Fruit fly (Drosophila melanogaster) whole organism, prepupa: ENCODE measurements around the gene SLIRP2.
A peak's percentile ranks its signal among the peaks of the same experiment; 100 is the strongest.

Source experiments
- CG11294 ChIP-seq: fragments of 200-800 bp; sonication (Bioruptor generic); IDR thresholded peaks from 2 replicates; pipeline ENCODE4 v1.3.6; 2022; ENCODE audit warnings: missing biosample characterization, missing genetic modification characterization
- CG11762 ChIP-seq: fragments of 200-800 bp; sonication (Bioruptor generic); optimal IDR thresholded peaks from 3 replicates; lab custom pipeline; 2016; ENCODE audit warnings: missing biosample characterization, missing genetic modification characterization; ENCODE audit not compliant: insufficient read depth
- CG11902 ChIP-seq: fragments of 200-800 bp; sonication (Bioruptor generic); optimal IDR thresholded peaks from 3 replicates; lab custom pipeline; 2016; ENCODE audit warnings: missing biosample characterization, missing genetic modification characterization
- CG15336 ChIP-seq: fragments of 200-800 bp; sonication (Bioruptor generic); IDR thresholded peaks from 2 replicates; pipeline ENCODE4 v1.3.6; 2022; ENCODE audit warnings: missing biosample characterization, missing genetic modification characterization
- CG1621 ChIP-seq: fragments of 200-800 bp; sonication (Bioruptor generic); optimal IDR thresholded peaks from 3 replicates; lab custom pipeline; 2018; ENCODE audit warnings: missing biosample characterization, mild to moderate bottlenecking, missing genetic modification characterization
- CG16779 ChIP-seq: fragments of 200-800 bp; sonication (Bioruptor generic); optimal IDR thresholded peaks from 3 replicates; lab custom pipeline; 2017; ENCODE audit warnings: missing biosample characterization, mild to moderate bottlenecking, missing genetic modification characterization
- CG32006 ChIP-seq: fragments of 200-800 bp; sonication (Bioruptor generic); optimal IDR thresholded peaks from 3 replicates; lab custom pipeline; 2017; ENCODE audit warnings: missing biosample characterization, mild to moderate bottlenecking, missing genetic modification characterization
- CG34406 ChIP-seq: fragments of 200-800 bp; sonication (Bioruptor generic); optimal IDR thresholded peaks from 3 replicates; lab custom pipeline; 2016; ENCODE audit warnings: missing biosample characterization, missing genetic modification characterization
- CG3919 ChIP-seq: fragments of 200-800 bp; sonication (Bioruptor generic); optimal IDR thresholded peaks from 3 replicates; lab custom pipeline; 2016; ENCODE audit warnings: missing biosample characterization, missing genetic modification characterization
- CG4318 ChIP-seq: fragments of 200-800 bp; sonication (Bioruptor generic); optimal IDR thresholded peaks from 3 replicates; lab custom pipeline; 2017; ENCODE audit warnings: missing biosample characterization, mild to moderate bottlenecking, missing genetic modification characterization
- CG6163 ChIP-seq: fragments of 200-800 bp; sonication (Bioruptor generic); IDR thresholded peaks from 3 replicates; pipeline ENCODE4 v1.3.6; 2022; ENCODE audit warnings: missing biosample characterization, missing genetic modification characterization
- CG6276 ChIP-seq: fragments of 200-800 bp; sonication (Bioruptor generic); optimal IDR thresholded peaks from 2 replicates; lab custom pipeline; 2017; ENCODE audit warnings: missing biosample characterization, mild to moderate bottlenecking, missing genetic modification characterization
- CG6808 ChIP-seq: fragments of 200-800 bp; sonication (Bioruptor generic); optimal IDR thresholded peaks from 3 replicates; lab custom pipeline; 2017; ENCODE audit warnings: missing biosample characterization, missing genetic modification characterization, mild to moderate bottlenecking, moderate library complexity, missing genetic modification reagents
- CG6854 ChIP-seq: fragments of 200-800 bp; sonication (Bioruptor generic); optimal IDR thresholded peaks from 2 replicates; lab custom pipeline; 2017; ENCODE audit warnings: missing biosample characterization, mild to moderate bottlenecking, missing genetic modification characterization
- CG7368 ChIP-seq: fragments of 200-800 bp; sonication (Bioruptor generic); optimal IDR thresholded peaks from 3 replicates; lab custom pipeline; 2016; ENCODE audit warnings: missing biosample characterization, missing genetic modification characterization
- CG8119 ChIP-seq: fragments of 200-800 bp; sonication (Bioruptor generic); IDR thresholded peaks from 3 replicates; pipeline ENCODE4 v1.3.6; 2022; ENCODE audit warnings: missing biosample characterization, missing genetic modification characterization
- CG8319 ChIP-seq: fragments of 200-800 bp; sonication (Bioruptor generic); optimal IDR thresholded peaks from 3 replicates; lab custom pipeline; 2016; ENCODE audit warnings: missing biosample characterization, missing genetic modification characterization
- CG8632 ChIP-seq: fragments of 200-800 bp; sonication (Bioruptor generic); optimal IDR thresholded peaks from 3 replicates; lab custom pipeline; 2016; ENCODE audit warnings: missing biosample characterization, missing genetic modification characterization
- Eip78C ChIP-seq: fragments of 200-800 bp; sonication (Bioruptor generic); peaks from one replicate; lab custom pipeline; 2016; ENCODE audit warnings: missing biosample characterization, missing genetic modification characterization
- Ets96B ChIP-seq: fragments of 200-800 bp; optimal IDR thresholded peaks from 2 replicates; lab custom pipeline; 2019; ENCODE audit warnings: missing biosample characterization, mild to moderate bottlenecking, missing genetic modification characterization, moderate library complexity
- Gug ChIP-seq: fragments of 200-800 bp; sonication (Bioruptor generic); IDR thresholded peaks from 2 replicates; pipeline ENCODE4 v1.3.6; 2022; ENCODE audit warnings: missing biosample characterization, missing genetic modification characterization
- Hr38 ChIP-seq: sonication (Bioruptor generic); optimal IDR thresholded peaks from 2 replicates; lab custom pipeline; 2016; ENCODE audit warnings: missing biosample characterization, missing genetic modification characterization
- Hr39 ChIP-seq: fragments of 200-800 bp; sonication (Bioruptor generic); optimal IDR thresholded peaks from 2 replicates; lab custom pipeline; 2016; ENCODE audit warnings: missing biosample characterization, missing genetic modification characterization
- Hr4 ChIP-seq: fragments of 200-800 bp; sonication (Bioruptor generic); optimal IDR thresholded peaks from 3 replicates; lab custom pipeline; 2016; ENCODE audit warnings: missing biosample characterization, missing genetic modification characterization
- Lpt ChIP-seq: fragments of 200-800 bp; sonication (Bioruptor generic); optimal IDR thresholded peaks from 3 replicates; lab custom pipeline; 2016; ENCODE audit warnings: missing biosample characterization, missing genetic modification characterization
- Met ChIP-seq: fragments of 200-800 bp; sonication (Bioruptor generic); optimal IDR thresholded peaks from 3 replicates; lab custom pipeline; 2016; ENCODE audit warnings: missing biosample characterization, missing genetic modification characterization
- OdsH ChIP-seq: fragments of 200-800 bp; sonication (Bioruptor generic); optimal IDR thresholded peaks from 3 replicates; lab custom pipeline; 2016; ENCODE audit warnings: missing biosample characterization, missing genetic modification characterization
- Sox15 ChIP-seq: fragments of 200-800 bp; sonication (Bioruptor generic); optimal IDR thresholded peaks from 3 replicates; lab custom pipeline; 2016; ENCODE audit warnings: missing biosample characterization, missing genetic modification characterization
- achi ChIP-seq: fragments of 200-800 bp; sonication (Bioruptor generic); optimal IDR thresholded peaks from 3 replicates; lab custom pipeline; 2016; ENCODE audit warnings: missing biosample characterization, missing genetic modification characterization
- acj6 ChIP-seq: fragments of 200-800 bp; sonication (Bioruptor generic); optimal IDR thresholded peaks from 3 replicates; lab custom pipeline; 2016; ENCODE audit warnings: missing biosample characterization, missing genetic modification characterization
- cyc ChIP-seq: fragments of 200-800 bp; sonication (Bioruptor generic); optimal IDR thresholded peaks from 3 replicates; lab custom pipeline; 2016; ENCODE audit warnings: missing biosample characterization, missing genetic modification characterization
- eg ChIP-seq: fragments of 200-800 bp; sonication (Bioruptor generic); IDR thresholded peaks from 3 replicates; pipeline ENCODE4 v1.3.6; 2022; ENCODE audit warnings: missing biosample characterization, missing genetic modification characterization
- esn ChIP-seq: fragments of 200-800 bp; sonication (Bioruptor generic); optimal IDR thresholded peaks from 2 replicates; lab custom pipeline; 2016; ENCODE audit warnings: missing biosample characterization, mild to moderate bottlenecking, missing genetic modification characterization, moderate library complexity
- fd59A ChIP-seq: fragments of 200-800 bp; sonication (Bioruptor generic); optimal IDR thresholded peaks from 2 replicates; lab custom pipeline; 2017; ENCODE audit warnings: missing biosample characterization, mild to moderate bottlenecking, missing genetic modification characterization, missing genetic modification reagents
- fd85E ChIP-seq: fragments of 200-800 bp; sonication (Bioruptor generic); optimal IDR thresholded peaks from 3 replicates; lab custom pipeline; 2016; ENCODE audit warnings: missing biosample characterization, missing genetic modification characterization
- fkh ChIP-seq: fragments of 200-800 bp; sonication (Bioruptor generic); optimal IDR thresholded peaks from 3 replicates; lab custom pipeline; 2017; ENCODE audit warnings: missing biosample characterization, mild to moderate bottlenecking, missing genetic modification characterization, moderate library complexity
- spab ChIP-seq: fragments of 200-800 bp; sonication (Bioruptor generic); optimal IDR thresholded peaks from 2 replicates; lab custom pipeline; 2017; ENCODE audit warnings: missing biosample characterization, mild to moderate bottlenecking, missing genetic modification characterization, missing genetic modification reagents
- ss ChIP-seq, 2 experiments: fragments of 200-800 bp; sonication (Bioruptor generic); optimal IDR thresholded peaks; 2 replicates in 1 of 2; 3 replicates in 1 of 2; lab custom pipeline; 2017 to 2018; ENCODE audit warnings: mild to moderate bottlenecking in 2 of 2, missing biosample characterization in 2 of 2, missing genetic modification characterization in 2 of 2, moderate library complexity in 1 of 2
- svp ChIP-seq: fragments of 200-800 bp; sonication (Bioruptor generic); peaks from one replicate; lab custom pipeline; 2016; ENCODE audit warnings: missing biosample characterization, missing genetic modification characterization
- topi ChIP-seq: fragments of 200-800 bp; sonication (Bioruptor generic); optimal IDR thresholded peaks from 3 replicates; lab custom pipeline; 2016; ENCODE audit warnings: missing biosample characterization, missing genetic modification characterization
- vri ChIP-seq: fragments of 200-800 bp; sonication (Bioruptor generic); optimal IDR thresholded peaks from 3 replicates; lab custom pipeline; 2016; ENCODE audit warnings: missing biosample characterization, mild to moderate bottlenecking, missing genetic modification characterization

Gene SLIRP2

DNA sequence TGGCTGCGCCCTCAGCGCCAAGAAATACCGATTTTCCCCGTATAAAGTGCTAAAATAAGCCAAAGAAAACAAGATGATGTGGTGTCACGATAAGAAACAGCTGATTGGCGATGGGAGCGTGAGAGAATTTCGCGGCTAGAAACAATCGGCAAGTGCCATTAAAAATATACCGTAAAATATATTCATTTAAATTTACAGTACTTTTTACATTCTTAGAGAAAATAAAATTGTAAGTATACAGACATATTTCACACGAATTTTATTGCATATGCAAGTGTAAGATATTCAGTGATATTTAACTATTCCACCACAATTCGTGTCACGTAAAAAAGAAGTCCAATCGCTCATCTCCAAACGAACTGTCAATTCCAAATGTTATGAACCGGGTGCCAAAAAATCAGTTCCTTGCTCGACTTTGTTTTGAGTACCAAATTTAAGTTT is 25.7 kb downstream of the SLIRP2 start, which contains the start of the genes Unc50, CG11755 and CG8043 (continued):
- peak; percentile 79 for TF ChIP-seq Hr4 (GFP tag; lab: Kevin White, UChicago)
- TF ChIP-seq CG3919 (GFP tag; lab: Kevin White, UChicago), result peak; percentile 74
- TF ChIP-seq Hr38 (GFP tag; lab: Kevin White, UChicago), result no peak
- TF ChIP-seq eg (GFP tag; lab: Robert Waterston, UW), result peak; percentile 52; the same call in 2 of the 3 replicates
- TF ChIP-seq vri (GFP tag; lab: Kevin White, UChicago), result no peak
- no peak for TF ChIP-seq Eip78C
- TF ChIP-seq svp, result peak; percentile 94
- TF ChIP-seq Met (GFP tag; lab: Kevin White, UChicago), result no peak
- peak; percentile 54 for TF ChIP-seq CG11902
- TF ChIP-seq CG8119 (GFP tag; lab: Robert Waterston, UW), result peak; percentile 51; the same call in 1 of the 3 replicates
- peak; percentile 81 for TF ChIP-seq OdsH (GFP tag; lab: Kevin White, UChicago)
- TF ChIP-seq fkh (GFP tag; lab: Kevin White, UChicago), result no peak
- TF ChIP-seq achi (GFP tag; lab: Kevin White, UChicago), result peak; percentile 98
- peak; percentile 68 for TF ChIP-seq CG32006
- TF ChIP-seq Lpt, result peak; percentile 14
- TF ChIP-seq CG15336 (GFP tag; lab: Robert Waterston, UW), result no peak; the same call in 1 of the 2 replicates
- TF ChIP-seq fd59A (GFP tag; lab: Kevin White, UChicago), result peak; percentile 33
- TF ChIP-seq Hr39 (GFP tag; lab: Kevin White, UChicago), result peak; percentile 79
- peak; percentile 67 for TF ChIP-seq CG6163 (GFP tag; lab: Robert Waterston, UW)
- no peak; the same call in 1 of the 2 replicates for TF ChIP-seq CG11294
- peak; percentile 60; the same call in 1 of the 2 replicates for TF ChIP-seq Gug
- no peak for TF ChIP-seq CG6808 (GFP tag; lab: Kevin White, UChicago)
- TF ChIP-seq CG4318 (GFP tag; lab: Kevin White, UChicago), result no peak
- peak; percentile 74 for TF ChIP-seq Ets96B (tag; lab: Kevin White, UChicago)
- TF ChIP-seq acj6, result peak; percentile 81
- no peak for TF ChIP-seq CG6276
- no peak for TF ChIP-seq spab (GFP tag; lab: Kevin White, UChicago)
- peak; percentile 63 for TF ChIP-seq CG11762 (GFP tag; lab: Kevin White, UChicago)
- TF ChIP-seq CG7368 (GFP tag; lab: Kevin White, UChicago), result peak; percentile 34
- TF ChIP-seq CG34406 (GFP tag; lab: Kevin White, UChicago), result peak; percentile 56
- TF ChIP-seq cyc (GFP tag; lab: Kevin White, UChicago), result peak; percentile 81
- TF ChIP-seq CG8632 (GFP tag; lab: Kevin White, UChicago), result peak; percentile 44
- no peak for TF ChIP-seq CG6854 (GFP tag; lab: Kevin White, UChicago)
- TF ChIP-seq topi (GFP tag; lab: Kevin White, UChicago), result peak; percentile 82
- no peak for TF ChIP-seq ss (GFP tag; optimal IDR thresholded peaks at IDR 0.05; lab: Kevin White, UChicago)
- TF ChIP-seq CG8319 (GFP tag; lab: Kevin White, UChicago), result peak; percentile 41
- TF ChIP-seq Sox15 (GFP tag; lab: Kevin White, UChicago), result peak; percentile 62
- TF ChIP-seq, all 60 proteins: peak for 43

DNA sequence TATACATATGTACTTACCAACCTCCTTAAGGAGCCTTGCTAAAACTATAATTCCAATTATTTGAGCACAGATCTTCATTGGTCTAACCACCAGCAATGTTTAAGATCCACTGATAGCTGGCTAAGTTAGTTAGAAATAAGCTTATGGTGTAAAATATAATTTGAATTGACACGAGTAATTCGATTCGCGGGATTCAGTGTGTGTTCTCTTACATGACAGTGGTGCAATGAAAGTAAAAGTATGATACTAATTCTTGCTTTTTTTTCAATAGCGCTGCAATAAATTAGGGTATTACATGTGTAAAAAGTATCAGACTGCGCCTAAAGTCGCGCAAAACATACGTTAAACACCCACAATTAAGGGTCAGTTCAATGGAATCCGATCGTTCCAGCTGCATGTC is 29.1 kb downstream of the SLIRP2 start, which contains the start of gene CG33325:
TSS of gene CG33325 (minus strand) at position 101 of the 400 bp plus-strand sequence.
- TF ChIP-seq CG32006 (no peak), CG3919 (GFP tag; lab: Kevin White, UChicago) (no peak), esn (no peak), Ets96B (tag; lab: Kevin White, UChicago) (no peak), CG6854 (GFP tag; lab: Kevin White, UChicago) (no peak), fd59A (GFP tag; lab: Kevin White, UChicago) (no peak), Met (GFP tag; lab: Kevin White, UChicago) (no peak), svp (no peak), CG11762 (GFP tag; lab: Kevin White, UChicago) (no peak), CG7368 (GFP tag; lab: Kevin White, UChicago) (no peak), CG8319 (GFP tag; lab: Kevin White, UChicago) (no peak), CG1621 (no peak), fd85E (GFP tag; lab: Kevin White, UChicago) (no peak), CG6276 (no peak), cyc (GFP tag; lab: Kevin White, UChicago) (no peak), topi (GFP tag; lab: Kevin White, UChicago) (no peak), CG6163 (GFP tag; lab: Robert Waterston, UW) (no peak), CG16779 (tag; lab: Kevin White, UChicago) (no peak), CG11294 (no peak)
